Fruit fly (Drosophila melanogaster) whole organism, embryonic: ENCODE measurements around the gene Uba2.

ENCODE experiments used
- Adf1 ChIP-seq: fragments of 200-800 bp; sonication (Bioruptor generic); IDR thresholded peaks from 2 replicates; pipeline ENCODE4 v1.3.6; 2022; ENCODE audit warnings: missing biosample characterization, missing genetic modification characterization
- B-H2 ChIP-seq: fragments of 200-800 bp; sonication (Bioruptor generic); optimal IDR thresholded peaks from 2 replicates; lab custom pipeline; 2018; ENCODE audit warnings: missing biosample characterization, mild to moderate bottlenecking, missing genetic modification characterization
- Bteb2 ChIP-seq: fragments of 200-800 bp; sonication (Bioruptor generic); optimal IDR thresholded peaks from 2 replicates; lab custom pipeline; 2016; ENCODE audit warnings: missing biosample characterization, missing genetic modification characterization
- CG10267 ChIP-seq: fragments of 200-800 bp; sonication (Bioruptor generic); optimal IDR thresholded peaks from 2 replicates; lab custom pipeline; 2018; ENCODE audit warnings: missing biosample characterization, mild to moderate bottlenecking, missing genetic modification characterization, moderate library complexity
- CG12299 ChIP-seq: fragments of 200-800 bp; sonication (Bioruptor generic); optimal IDR thresholded peaks from 2 replicates; lab custom pipeline; 2018; ENCODE audit warnings: missing biosample characterization, mild to moderate bottlenecking, missing genetic modification characterization
- CG12659 ChIP-seq: fragments of 200-800 bp; sonication (Bioruptor generic); optimal IDR thresholded peaks from 3 replicates; lab custom pipeline; 2017; ENCODE audit warnings: mild to moderate bottlenecking, missing biosample characterization, missing genetic modification reagents, missing genetic modification characterization
- CG14710 ChIP-seq: fragments of 200-800 bp; sonication (Bioruptor generic); optimal IDR thresholded peaks from 3 replicates; lab custom pipeline; 2019; ENCODE audit warnings: missing biosample characterization, mild to moderate bottlenecking, missing genetic modification characterization, moderate library complexity
- CG15073 ChIP-seq: fragments of 200-800 bp; sonication (Bioruptor generic); optimal IDR thresholded peaks from 2 replicates; lab custom pipeline; 2016; ENCODE audit warnings: missing biosample characterization, missing genetic modification characterization
- CG16813 ChIP-seq: fragments of 200-800 bp; sonication (Bioruptor generic); IDR thresholded peaks from 3 replicates; pipeline ENCODE4 v1.3.6; 2022; ENCODE audit warnings: missing biosample characterization, missing genetic modification characterization; ENCODE audit not compliant: partially characterized antibody
- CG18262 ChIP-seq: fragments of 200-800 bp; optimal IDR thresholded peaks from 3 replicates; lab custom pipeline; 2019; ENCODE audit warnings: missing biosample characterization, mild to moderate bottlenecking, missing genetic modification characterization, moderate library complexity
- CG2120 ChIP-seq: fragments of 200-800 bp; sonication (Bioruptor generic); optimal IDR thresholded peaks from 3 replicates; lab custom pipeline; 2016; ENCODE audit warnings: missing biosample characterization, missing genetic modification characterization
- CG30020 ChIP-seq: fragments of 200-800 bp; optimal IDR thresholded peaks from 2 replicates; lab custom pipeline; 2019; ENCODE audit warnings: missing biosample characterization, mild to moderate bottlenecking, missing genetic modification characterization, moderate library complexity
- CG32772 ChIP-seq: fragments of 200-800 bp; sonication (Bioruptor generic); IDR thresholded peaks from 2 replicates; pipeline ENCODE4 v1.3.6; 2022; ENCODE audit warnings: missing biosample characterization, missing genetic modification characterization
- CG3281 ChIP-seq: fragments of 200-800 bp; sonication (Bioruptor generic); optimal IDR thresholded peaks from 3 replicates; lab custom pipeline; 2017; ENCODE audit warnings: missing biosample characterization, mild to moderate bottlenecking, missing genetic modification characterization
- CG34376 ChIP-seq: fragments of 200-800 bp; sonication (Bioruptor generic); optimal IDR thresholded peaks from 2 replicates; lab custom pipeline; 2018; ENCODE audit warnings: missing biosample characterization, mild to moderate bottlenecking, missing genetic modification characterization
- CG34422 ChIP-seq: fragments of 200-800 bp; sonication (Bioruptor generic); IDR thresholded peaks from 3 replicates; pipeline ENCODE4 v1.3.6; 2022; ENCODE audit warnings: missing biosample characterization, missing genetic modification characterization
- CG6791 ChIP-seq: fragments of 200-800 bp; sonication (Bioruptor generic); IDR thresholded peaks from 3 replicates; pipeline ENCODE4 v1.3.6; 2022; ENCODE audit warnings: missing biosample characterization, missing genetic modification characterization; ENCODE audit not compliant: partially characterized antibody
- CG6813 ChIP-seq: fragments of 200-800 bp; sonication (Bioruptor generic); optimal IDR thresholded peaks from 2 replicates; lab custom pipeline; 2017; ENCODE audit warnings: missing biosample characterization, missing genetic modification characterization, mild to moderate bottlenecking, moderate library complexity, missing genetic modification reagents
- CG7963 ChIP-seq: fragments of 200-800 bp; sonication (Bioruptor generic); IDR thresholded peaks from 3 replicates; pipeline ENCODE4 v1.3.6; 2022; ENCODE audit warnings: missing biosample characterization, missing genetic modification characterization; ENCODE audit not compliant: partially characterized antibody
- CG8089 ChIP-seq: fragments of 200-800 bp; sonication (Bioruptor generic); optimal IDR thresholded peaks from 3 replicates; lab custom pipeline; 2016; ENCODE audit warnings: missing biosample characterization, missing genetic modification characterization
- CoRest ChIP-seq: fragments of 200-800 bp; sonication (Bioruptor generic); optimal IDR thresholded peaks from 3 replicates; lab custom pipeline; 2018; ENCODE audit warnings: missing biosample characterization, mild to moderate bottlenecking, missing genetic modification characterization, moderate library complexity
- CrebB ChIP-seq: fragments of 200-800 bp; sonication (Bioruptor generic); optimal IDR thresholded peaks from 3 replicates; lab custom pipeline; 2018; ENCODE audit warnings: missing biosample characterization, mild to moderate bottlenecking, missing genetic modification characterization
- Dp ChIP-seq: fragments of 200-800 bp; sonication (Bioruptor generic); optimal IDR thresholded peaks from 2 replicates; lab custom pipeline; 2018; ENCODE audit warnings: missing biosample characterization, mild to moderate bottlenecking, missing genetic modification characterization, moderate library complexity
- E2f2 ChIP-seq: fragments of 200-800 bp; sonication (Bioruptor generic); IDR thresholded peaks from 2 replicates; pipeline ENCODE4 v1.3.6; 2022; ENCODE audit warnings: missing biosample characterization, missing genetic modification characterization
- Ets65A ChIP-seq: fragments of 200-800 bp; sonication (Bioruptor generic); peaks from one replicate; lab custom pipeline; 2016; ENCODE audit warnings: missing biosample characterization, missing genetic modification characterization
- Fer3 ChIP-seq: fragments of 200-800 bp; sonication (Bioruptor generic); optimal IDR thresholded peaks from 2 replicates; lab custom pipeline; 2018; ENCODE audit warnings: missing biosample characterization, mild to moderate bottlenecking, missing genetic modification characterization, moderate library complexity
- HLH4C ChIP-seq: fragments of 200-800 bp; sonication (Bioruptor generic); IDR thresholded peaks from 3 replicates; pipeline ENCODE4 v1.3.6; 2022; ENCODE audit warnings: missing biosample characterization, missing genetic modification characterization; ENCODE audit not compliant: partially characterized antibody
- HmgZ ChIP-seq: fragments of 200-800 bp; sonication (Bioruptor generic); optimal IDR thresholded peaks from 2 replicates; lab custom pipeline; 2018; ENCODE audit warnings: missing biosample characterization, mild to moderate bottlenecking, missing genetic modification characterization
- MBD-R2 ChIP-seq: fragments of 200-800 bp; sonication (Bioruptor generic); IDR thresholded peaks from 2 replicates; pipeline ENCODE4 v1.3.6; 2022; ENCODE audit warnings: missing biosample characterization, missing genetic modification characterization
- MESR4 ChIP-seq: fragments of 200-800 bp; sonication (Bioruptor generic); optimal IDR thresholded peaks from 2 replicates; lab custom pipeline; 2018; ENCODE audit warnings: missing biosample characterization, mild to moderate bottlenecking, missing genetic modification characterization, moderate library complexity
- PHDP ChIP-seq: fragments of 200-800 bp; sonication (Bioruptor generic); optimal IDR thresholded peaks from 3 replicates; lab custom pipeline; 2018; ENCODE audit warnings: missing biosample characterization, mild to moderate bottlenecking, missing genetic modification characterization, moderate library complexity
- Six4 ChIP-seq: fragments of 200-800 bp; sonication (Bioruptor generic); optimal IDR thresholded peaks from 2 replicates; lab custom pipeline; 2016; ENCODE audit warnings: missing biosample characterization, missing genetic modification characterization
- amos ChIP-seq: fragments of 200-800 bp; sonication (Bioruptor generic); IDR thresholded peaks from 2 replicates; pipeline ENCODE4 v1.3.6; 2022; ENCODE audit warnings: missing biosample characterization, missing genetic modification characterization; ENCODE audit not compliant: partially characterized antibody
- ap ChIP-seq: fragments of 200-800 bp; sonication (Bioruptor generic); IDR thresholded peaks from 2 replicates; pipeline ENCODE4 v1.3.6; 2022; ENCODE audit warnings: missing biosample characterization, missing genetic modification characterization
- cad ChIP-seq: fragments of >200 bp; optimal IDR thresholded peaks from 2 replicates; lab custom pipeline; 2017; ENCODE audit warnings: missing biosample characterization, missing genetic modification characterization
- chn ChIP-seq: fragments of 200-800 bp; sonication (Bioruptor generic); optimal IDR thresholded peaks from 2 replicates; lab custom pipeline; 2016; ENCODE audit warnings: missing biosample characterization, missing genetic modification characterization
- ewg ChIP-seq: fragments of 200-800 bp; sonication (Bioruptor generic); optimal IDR thresholded peaks from 3 replicates; lab custom pipeline; 2017; ENCODE audit warnings: mild to moderate bottlenecking, missing biosample characterization, missing genetic modification reagents, missing genetic modification characterization
- gcm ChIP-seq: fragments of 200-800 bp; sonication (Bioruptor generic); optimal IDR thresholded peaks from 2 replicates; lab custom pipeline; 2019; ENCODE audit warnings: missing biosample characterization, mild to moderate bottlenecking, missing genetic modification characterization, moderate library complexity
- hkb ChIP-seq, 2 experiments: fragments of 200-800 bp in 1 of 2; fragments of >200 bp in 1 of 2; sonication (Bioruptor generic) in 1 of 2; IDR thresholded peaks in 1 of 2; optimal IDR thresholded peaks in 1 of 2; 2 replicates each; pipeline versions ENCODE4 v1.3.6 to Lab custom; 2017 to 2022; ENCODE audit warnings: missing biosample characterization in 1 of 2, missing genetic modification characterization in 1 of 2
- lov ChIP-seq, 2 experiments: fragments of 200-800 bp in 1 of 2; fragments of >200 bp in 1 of 2; sonication (Bioruptor generic) in 1 of 2; IDR thresholded peaks in 1 of 2; optimal IDR thresholded peaks in 1 of 2; 2 replicates in 1 of 2; 3 replicates in 1 of 2; pipeline versions ENCODE4 v1.3.6 to Lab custom; 2017 to 2022; ENCODE audit warnings: missing biosample characterization in 1 of 2, missing genetic modification characterization in 1 of 2
- onecut ChIP-seq: fragments of 200-800 bp; sonication (Bioruptor generic); IDR thresholded peaks from 2 replicates; pipeline ENCODE4 v1.3.6; 2022; ENCODE audit warnings: missing biosample characterization, missing genetic modification characterization
- pfk ChIP-seq: fragments of 200-800 bp; sonication (Bioruptor generic); optimal IDR thresholded peaks from 2 replicates; lab custom pipeline; 2018; ENCODE audit warnings: missing biosample characterization, mild to moderate bottlenecking, missing genetic modification characterization, moderate library complexity
- pzg ChIP-seq: fragments of 200-800 bp; sonication (Bioruptor generic); optimal IDR thresholded peaks from 3 replicates; lab custom pipeline; 2018; ENCODE audit warnings: missing biosample characterization, mild to moderate bottlenecking, missing genetic modification characterization, moderate library complexity
- sob ChIP-seq: fragments of 200-800 bp; sonication (Bioruptor generic); IDR thresholded peaks from 2 replicates; pipeline ENCODE4 v1.3.6; 2022; ENCODE audit warnings: missing biosample characterization, missing genetic modification characterization
- tx ChIP-seq: fragments of 200-800 bp; sonication (Bioruptor generic); optimal IDR thresholded peaks from 2 replicates; lab custom pipeline; 2016; ENCODE audit warnings: missing biosample characterization, missing genetic modification characterization
- unc-4 ChIP-seq: fragments of 200-800 bp; sonication (Bioruptor generic); IDR thresholded peaks from 2 replicates; pipeline ENCODE4 v1.3.6; 2022; ENCODE audit warnings: missing biosample characterization, missing genetic modification characterization; ENCODE audit not compliant: partially characterized antibody
- zen ChIP-seq: fragments of 200-800 bp; sonication (Bioruptor generic); optimal IDR thresholded peaks from 3 replicates; lab custom pipeline; 2018; ENCODE audit warnings: missing biosample characterization, mild to moderate bottlenecking, missing genetic modification characterization, moderate library complexity
- zf30C ChIP-seq: fragments of 200-800 bp; sonication (Bioruptor generic); optimal IDR thresholded peaks from 3 replicates; lab custom pipeline; 2018; ENCODE audit warnings: missing biosample characterization, mild to moderate bottlenecking, missing genetic modification characterization

Uba2 gene

dm6 chr3L:8121590-8121989, 6.0 kb downstream of the Uba2 start, which contains the start of gene ldbr (continued):
- TF ChIP-seq Adf1 (GFP tag; lab: Robert Waterston, UW), result no peak
- TF ChIP-seq CrebB (tag; lab: Kevin White, UChicago), result peak; percentile 39
- peak; percentile 54; the same call in 2 of the 3 replicates for TF ChIP-seq CG16813 (GFP tag; lab: Robert Waterston, UW)
- TF ChIP-seq MESR4 (GFP tag; lab: Kevin White, UChicago), result peak; percentile 31
- TF ChIP-seq hkb (optimal IDR thresholded peaks at IDR 0.05; lab: Kevin White, UChicago), result no peak
- TF ChIP-seq hkb (GFP tag; IDR thresholded peaks at IDR 0.05; lab: Robert Waterston, UW), result peak; percentile 26; the same call in 1 of the 2 replicates
- no peak for TF ChIP-seq lov (optimal IDR thresholded peaks at IDR 0.05; lab: Kevin White, UChicago)
- TF ChIP-seq lov (GFP tag; IDR thresholded peaks at IDR 0.05; lab: Robert Waterston, UW), result no peak
- TF ChIP-seq Six4 (GFP tag; lab: Kevin White, UChicago), result no peak
- TF ChIP-seq CG18262 (tag; lab: Kevin White, UChicago), result peak; percentile 15
- TF ChIP-seq B-H2 (GFP tag; lab: Kevin White, UChicago), result peak; percentile 64
- peak; percentile 72 for TF ChIP-seq onecut (GFP tag; lab: Robert Waterston, UW)
- peak; percentile 36; the same call in 1 of the 3 replicates for TF ChIP-seq CG34422 (GFP tag; lab: Robert Waterston, UW)
- peak; percentile 93 for TF ChIP-seq E2f2 (GFP tag; lab: Robert Waterston, UW)
- TF ChIP-seq PHDP (tag; lab: Kevin White, UChicago), result peak; percentile 37
- peak; percentile 76 for TF ChIP-seq HLH4C (GFP tag; lab: Robert Waterston, UW)
- TF ChIP-seq gcm (GFP tag; lab: Kevin White, UChicago), result no peak
- TF ChIP-seq CG8089 (GFP tag; lab: Kevin White, UChicago), result no peak
- no peak for TF ChIP-seq cad (GFP tag; lab: Kevin White, UChicago)
- TF ChIP-seq ap (GFP tag; lab: Robert Waterston, UW), result no peak
- TF ChIP-seq HmgZ (tag; lab: Kevin White, UChicago), result peak; percentile 41
- TF ChIP-seq CG6813, result no peak
- TF ChIP-seq Bteb2 (GFP tag; lab: Kevin White, UChicago), result no peak
- TF ChIP-seq CG12659 (GFP tag; lab: Kevin White, UChicago), result peak; percentile 40
- peak; percentile 50; the same call in 1 of the 2 replicates for TF ChIP-seq unc-4 (GFP tag; lab: Robert Waterston, UW)
- TF ChIP-seq chn (GFP tag; lab: Kevin White, UChicago), result no peak
- TF ChIP-seq Ets65A (GFP tag; lab: Kevin White, UChicago), result no peak
- TF ChIP-seq CG10267, result peak; percentile 94
- peak; percentile 93 for TF ChIP-seq Dp
- no peak for TF ChIP-seq CG15073 (GFP tag; lab: Kevin White, UChicago)
- TF ChIP-seq zen (tag; lab: Kevin White, UChicago), result peak; percentile 20
- TF ChIP-seq CG3281 (GFP tag; lab: Kevin White, UChicago), result no peak
- TF ChIP-seq Fer3, result no peak
- TF ChIP-seq zf30C (GFP tag; lab: Kevin White, UChicago), result no peak
- peak; percentile 2 for TF ChIP-seq CoRest (tag; lab: Kevin White, UChicago)
- peak; percentile 57; the same call in 2 of the 3 replicates for TF ChIP-seq CG6791
- peak; percentile 25 for TF ChIP-seq pfk (GFP tag; lab: Kevin White, UChicago)
- TF ChIP-seq ewg (GFP tag; lab: Kevin White, UChicago), result no peak
- TF ChIP-seq CG14710, result peak; percentile 36
- no peak for TF ChIP-seq CG32772
- peak; percentile 8; the same call in 1 of the 2 replicates for TF ChIP-seq sob (GFP tag; lab: Robert Waterston, UW)
- no peak for TF ChIP-seq CG12299 (tag; lab: Kevin White, UChicago)
- no peak for TF ChIP-seq CG30020 (tag; lab: Kevin White, UChicago)
- TF ChIP-seq CG34376 (GFP tag; lab: Kevin White, UChicago), result peak; percentile 34
- peak; percentile 74 for TF ChIP-seq MBD-R2 (GFP tag; lab: Robert Waterston, UW)
- TF ChIP-seq CG7963 (GFP tag; lab: Robert Waterston, UW), result peak; percentile 56
- TF ChIP-seq amos (GFP tag; lab: Robert Waterston, UW), result peak; percentile 50; the same call in 1 of the 2 replicates
- peak; percentile 10 for TF ChIP-seq CG2120 (GFP tag; lab: Kevin White, UChicago)
- TF ChIP-seq tx, result no peak
- peak; percentile 64 for TF ChIP-seq pzg
